Fruit fly (Drosophila melanogaster) Kc167 (cell line): ENCODE data around the gene RhoGAP15B.

ENCODE experiments used
- Myc ChIP-seq: fragments of >200 bp; optimal IDR thresholded peaks from 2 replicates; lab custom pipeline; 2017; ENCODE audit warnings: missing external identifiers
- h ChIP-seq: fragments of >200 bp; optimal IDR thresholded peaks from 3 replicates; lab custom pipeline; 2018; ENCODE audit warnings: missing external identifiers
- insv ChIP-seq: fragments of >200 bp; optimal IDR thresholded peaks from 3 replicates; lab custom pipeline; 2018; ENCODE audit warnings: missing external identifiers
- psq ChIP-seq: fragments of >200 bp; optimal IDR thresholded peaks from 2 replicates; lab custom pipeline; 2017; ENCODE audit warnings: missing external identifiers
- ttk ChIP-seq: sonication (Bioruptor generic); optimal IDR thresholded peaks from 2 replicates; lab custom pipeline; 2017; ENCODE audit warnings: missing external identifiers

DNA sequence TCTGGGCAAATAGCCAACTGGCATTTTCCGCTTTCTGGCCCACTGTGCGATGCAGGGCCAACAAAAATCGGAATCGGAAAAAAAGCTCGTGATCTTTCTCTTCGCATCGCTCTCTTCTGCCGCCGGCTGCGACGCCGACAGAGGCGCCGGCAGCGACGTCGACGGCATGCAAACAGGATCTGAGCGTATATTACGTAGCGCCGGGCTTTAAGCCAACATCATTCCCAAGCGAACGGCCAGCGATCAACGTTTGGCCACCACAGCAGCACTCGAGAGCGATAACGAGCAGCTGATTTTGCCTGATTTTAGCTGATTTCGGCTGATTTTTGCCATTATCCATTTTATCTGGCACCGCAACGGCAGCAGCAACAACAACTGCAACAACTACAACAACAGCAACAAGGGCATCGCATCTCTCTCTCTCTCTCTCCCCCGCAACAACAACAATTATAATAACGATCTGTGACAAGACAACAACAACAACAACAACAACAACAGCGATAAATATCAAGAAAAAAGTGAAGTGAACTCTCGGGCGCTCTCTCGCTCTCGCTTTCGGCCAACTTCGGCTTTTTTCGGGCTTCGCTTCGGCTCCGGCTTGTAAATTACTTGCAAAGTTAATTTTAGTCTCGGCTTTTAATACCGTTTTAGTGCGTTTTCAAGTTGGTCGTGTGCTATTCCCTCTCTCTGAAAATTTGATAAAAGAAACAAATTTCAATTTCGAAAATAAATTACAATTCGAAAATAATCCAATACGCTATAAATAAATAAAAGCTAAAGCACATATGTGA is 29.9 kb upstream of the RhoGAP15B start, which contains the start of gene CG4928:
- TF ChIP-seq h (no peak), insv (no peak), psq (lab: Kevin White, UChicago) (no peak), ttk (no peak), Myc (lab: Kevin White, UChicago) (no peak)
